Worm (Caenorhabditis elegans) whole organism, late embryonic: ENCODE measurements around the gene atl-1.

Experiments used
- C38D4.7 ChIP-seq: fragments of 200-800 bp; sonication (Bioruptor generic); optimal IDR thresholded peaks from 2 replicates; lab custom pipeline; 2018; ENCODE audit warnings: mild to moderate bottlenecking, missing genetic modification characterization, moderate library complexity, missing compliant biosample characterization
- F13H6.1 ChIP-seq: sonication (generic microtip); optimal IDR thresholded peaks from 2 replicates; lab custom pipeline; 2016; ENCODE audit warnings: missing genetic modification characterization, missing compliant biosample characterization
- K02D7.2 ChIP-seq: sonication (generic microtip); optimal IDR thresholded peaks from 2 replicates; lab custom pipeline; 2017; ENCODE audit warnings: mild to moderate bottlenecking, missing genetic modification characterization, missing compliant biosample characterization
- T23F11.4 ChIP-seq: fragments of 200-800 bp; sonication (Bioruptor generic); optimal IDR thresholded peaks from 2 replicates; lab custom pipeline; 2018; ENCODE audit warnings: mild to moderate bottlenecking, missing genetic modification characterization, missing compliant biosample characterization
- ama-1 ChIP-seq: fragments of 150-350 bp; optimal IDR thresholded peaks from 2 replicates; lab custom pipeline; 2014
- ceh-14 ChIP-seq: sonication (generic microtip); optimal IDR thresholded peaks from 2 replicates; lab custom pipeline; 2016; ENCODE audit warnings: missing genotype, missing genetic modification characterization, missing compliant biosample characterization
- ceh-18 ChIP-seq: sonication (generic microtip); optimal IDR thresholded peaks from 2 replicates; lab custom pipeline; 2016; ENCODE audit warnings: missing genetic modification characterization, missing compliant biosample characterization
- ceh-24 ChIP-seq: sonication (generic microtip); optimal IDR thresholded peaks from 2 replicates; lab custom pipeline; 2016; ENCODE audit warnings: mild to moderate bottlenecking, missing genetic modification characterization, missing compliant biosample characterization
- ceh-34 ChIP-seq: sonication (generic microtip); optimal IDR thresholded peaks from 2 replicates; lab custom pipeline; 2016; ENCODE audit warnings: mild to moderate bottlenecking, missing genetic modification characterization, missing compliant biosample characterization
- ceh-48 ChIP-seq: sonication (generic microtip); optimal IDR thresholded peaks from 2 replicates; lab custom pipeline; 2016; ENCODE audit warnings: missing genetic modification characterization, inconsistent platforms, missing compliant biosample characterization
- ceh-9 ChIP-seq: sonication (generic microtip); optimal IDR thresholded peaks from 2 replicates; lab custom pipeline; 2016; ENCODE audit warnings: mild to moderate bottlenecking, missing genetic modification characterization, inconsistent platforms, missing compliant biosample characterization
- che-1 ChIP-seq: sonication (generic microtip); optimal IDR thresholded peaks from 2 replicates; lab custom pipeline; 2016; ENCODE audit warnings: mild to moderate bottlenecking, missing genetic modification characterization, missing compliant biosample characterization
- dmd-4 ChIP-seq: sonication (generic microtip); optimal IDR thresholded peaks from 2 replicates; lab custom pipeline; 2016; ENCODE audit warnings: borderline replicate concordance, missing genetic modification characterization, missing compliant biosample characterization
- dve-1 ChIP-seq: sonication (generic microtip); optimal IDR thresholded peaks from 2 replicates; lab custom pipeline; 2017; ENCODE audit warnings: antibody characterized with exemption, mild to moderate bottlenecking, missing genetic modification characterization, missing compliant biosample characterization
- elt-2 ChIP-seq: sonication (generic microtip); optimal IDR thresholded peaks from 2 replicates; lab custom pipeline; 2016; ENCODE audit warnings: missing genetic modification reagents, missing genetic modification characterization, missing compliant biosample characterization
- ets-4 ChIP-seq: sonication (generic microtip); optimal IDR thresholded peaks from 2 replicates; lab custom pipeline; 2016; ENCODE audit warnings: missing genetic modification characterization, missing compliant biosample characterization
- eyg-1 ChIP-seq: sonication (generic microtip); optimal IDR thresholded peaks from 2 replicates; lab custom pipeline; 2016; ENCODE audit warnings: missing genotype, missing genetic modification characterization, missing compliant biosample characterization
- hlh-15 ChIP-seq: sonication (generic microtip); optimal IDR thresholded peaks from 2 replicates; lab custom pipeline; 2016; ENCODE audit warnings: missing genetic modification characterization, missing compliant biosample characterization
- hlh-30 ChIP-seq: sonication (generic microtip); optimal IDR thresholded peaks from 2 replicates; lab custom pipeline; 2017; ENCODE audit warnings: antibody characterized with exemption, missing genetic modification characterization, missing compliant biosample characterization; ENCODE audit not compliant: insufficient read depth
- hlh-6 ChIP-seq: sonication (generic microtip); optimal IDR thresholded peaks from 2 replicates; lab custom pipeline; 2016; ENCODE audit warnings: missing genotype, missing genetic modification characterization, missing compliant biosample characterization
- lin-11 ChIP-seq: fragments of 200-800 bp; sonication (Bioruptor generic); optimal IDR thresholded peaks from 2 replicates; lab custom pipeline; 2018; ENCODE audit warnings: mild to moderate bottlenecking, missing genetic modification characterization, missing compliant biosample characterization
- madf-2 ChIP-seq: sonication (generic microtip); optimal IDR thresholded peaks from 2 replicates; lab custom pipeline; 2017; ENCODE audit warnings: missing genetic modification characterization, missing compliant biosample characterization
- mec-3 ChIP-seq: sonication (generic microtip); optimal IDR thresholded peaks from 2 replicates; lab custom pipeline; 2016; ENCODE audit warnings: borderline replicate concordance, missing genetic modification characterization, missing compliant biosample characterization
- nhr-11 ChIP-seq: fragments of 150-350 bp; optimal IDR thresholded peaks from 2 replicates; lab custom pipeline; 2014; ENCODE audit warnings: missing biosample characterization, missing genetic modification characterization
- nhr-232 ChIP-seq: sonication (generic microtip); optimal IDR thresholded peaks from 2 replicates; lab custom pipeline; 2016; ENCODE audit warnings: missing genetic modification characterization, missing compliant biosample characterization
- pag-3 ChIP-seq: sonication (generic microtip); optimal IDR thresholded peaks from 2 replicates; lab custom pipeline; 2016; ENCODE audit warnings: missing compliant biosample characterization, missing genetic modification characterization, borderline replicate concordance
- pat-9 ChIP-seq: fragments of 200-800 bp; sonication (Bioruptor generic); optimal IDR thresholded peaks from 2 replicates; lab custom pipeline; 2018; ENCODE audit warnings: mild to moderate bottlenecking, missing genetic modification characterization, moderate library complexity, missing compliant biosample characterization
- pax-1 ChIP-seq: fragments of 150-350 bp; optimal IDR thresholded peaks from 2 replicates; lab custom pipeline; 2014; ENCODE audit warnings: missing biosample characterization, missing genetic modification characterization
- pqm-1 ChIP-seq: sonication (generic microtip); optimal IDR thresholded peaks from 2 replicates; lab custom pipeline; 2016; ENCODE audit warnings: missing genetic modification characterization, missing compliant biosample characterization
- sdc-2 ChIP-seq: sonication (generic microtip); optimal IDR thresholded peaks from 2 replicates; lab custom pipeline; 2016; ENCODE audit warnings: missing genotype, missing genetic modification characterization, missing compliant biosample characterization
- sox-2 ChIP-seq: fragments of 200-800 bp; sonication (Bioruptor generic); IDR thresholded peaks from 2 replicates; pipeline ENCODE4 v1.3.6; 2022; ENCODE audit warnings: missing genetic modification reagents, missing genetic modification characterization, missing compliant biosample characterization
- syd-9 ChIP-seq: sonication (generic microtip); optimal IDR thresholded peaks from 2 replicates; lab custom pipeline; 2016; ENCODE audit warnings: mild to moderate bottlenecking, missing genetic modification characterization, moderate library complexity, missing compliant biosample characterization
- tbx-7 ChIP-seq: sonication (generic microtip); optimal IDR thresholded peaks from 2 replicates; lab custom pipeline; 2016; ENCODE audit warnings: missing genotype, missing genetic modification characterization, missing compliant biosample characterization
- ttx-3 ChIP-seq: sonication (generic microtip); optimal IDR thresholded peaks from 2 replicates; lab custom pipeline; 2016; ENCODE audit warnings: missing genetic modification reagents, missing genetic modification characterization, missing compliant biosample characterization

atl-1 gene

ce11 chrV:9633313-9633712 lies 12.1 kb downstream of the atl-1 start, which contains the start of gene col-147:
TSS of gene col-147 (minus strand) at chrV:9633338.
- TF ChIP-seq hlh-30 (tag; lab: Kevin White, UChicago) (no peak), mec-3 (tag; lab: Kevin White, UChicago) (no peak), tbx-7 (no peak), ceh-48 (tag; lab: Kevin White, UChicago) (no peak), eyg-1 (no peak), dmd-4 (tag; lab: Kevin White, UChicago) (no peak), che-1 (tag; lab: Kevin White, UChicago) (no peak), dve-1 (tag; lab: Kevin White, UChicago) (no peak), pqm-1 (tag; lab: Kevin White, UChicago) (no peak), pag-3 (no peak), ceh-14 (no peak), ceh-34 (tag; lab: Kevin White, UChicago) (no peak), nhr-232 (tag; lab: Kevin White, UChicago) (no peak)

DNA sequence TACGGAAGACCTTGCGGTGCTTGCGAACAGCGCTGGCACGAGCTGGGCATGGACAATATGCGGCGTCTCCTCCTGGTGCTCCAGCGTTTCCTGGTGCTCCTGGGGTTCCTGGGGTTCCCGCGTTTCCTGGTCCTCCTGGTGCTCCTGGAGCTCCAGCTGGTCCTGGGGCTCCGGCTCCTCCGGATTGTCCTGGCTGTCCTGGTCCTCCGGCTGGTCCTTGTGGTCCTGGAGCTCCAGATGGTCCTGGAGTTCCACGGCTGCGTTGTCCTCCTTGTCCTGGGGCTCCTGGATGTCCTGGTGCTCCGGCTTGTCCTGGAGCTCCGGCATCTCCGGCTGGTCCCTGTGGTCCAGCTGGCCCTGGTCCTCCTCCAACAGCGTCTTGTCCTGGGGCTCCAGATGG lies 13.0 kb downstream of the atl-1 start:
- no peak for TF ChIP-seq pat-9
- TF ChIP-seq ceh-34 (tag; lab: Kevin White, UChicago), result no peak
- TF ChIP-seq ceh-18, result no peak
- no peak for TF ChIP-seq nhr-232 (tag; lab: Kevin White, UChicago)
- no peak for TF ChIP-seq che-1 (tag; lab: Kevin White, UChicago)
- no peak for TF ChIP-seq syd-9 (tag; lab: Kevin White, UChicago)
- no peak for TF ChIP-seq ceh-9 (tag; lab: Kevin White, UChicago)
- no peak for TF ChIP-seq ceh-14
- TF ChIP-seq mec-3 (tag; lab: Kevin White, UChicago), result no peak
- no peak for TF ChIP-seq ceh-24 (tag; lab: Kevin White, UChicago)
- no peak for TF ChIP-seq eyg-1
- no peak for TF ChIP-seq ttx-3
- no peak for TF ChIP-seq T23F11.4
- no peak for TF ChIP-seq K02D7.2
- no peak for TF ChIP-seq lin-11 (tag; lab: Kevin White, UChicago)

DNA sequence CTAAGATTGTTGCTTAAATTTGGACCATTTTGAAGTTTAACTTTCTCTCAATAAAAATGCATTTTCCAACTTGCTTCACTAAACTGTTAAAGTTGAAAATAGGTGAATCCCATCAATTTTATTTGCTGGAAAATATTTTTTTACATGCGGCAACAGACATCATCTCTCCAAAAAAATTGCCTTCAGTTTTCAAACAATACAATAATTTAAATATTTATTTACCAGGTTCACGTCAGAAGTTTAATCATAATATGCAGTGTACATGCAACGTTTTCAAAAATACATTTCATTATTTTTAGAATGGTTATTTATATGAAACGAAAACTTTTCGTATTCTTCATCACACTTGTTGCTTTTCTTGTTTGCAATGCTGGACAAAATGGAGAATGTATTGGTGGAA lies 14.5 kb downstream of the atl-1 start, which contains the start of gene T06E4.5:
TSS of gene T06E4.5 (plus strand) at position 301 of the 400 bp plus-strand sequence.
- TF ChIP-seq sdc-2 (tag; lab: Kevin White, UChicago) (no peak), T23F11.4 (no peak), hlh-15 (tag; lab: Kevin White, UChicago) (no peak), madf-2 (tag; lab: Kevin White, UChicago) (no peak), che-1 (tag; lab: Kevin White, UChicago) (no peak), nhr-11 (tag; lab: Kevin White, UChicago) (no peak), pax-1 (tag; lab: Kevin White, UChicago) (no peak)

DNA sequence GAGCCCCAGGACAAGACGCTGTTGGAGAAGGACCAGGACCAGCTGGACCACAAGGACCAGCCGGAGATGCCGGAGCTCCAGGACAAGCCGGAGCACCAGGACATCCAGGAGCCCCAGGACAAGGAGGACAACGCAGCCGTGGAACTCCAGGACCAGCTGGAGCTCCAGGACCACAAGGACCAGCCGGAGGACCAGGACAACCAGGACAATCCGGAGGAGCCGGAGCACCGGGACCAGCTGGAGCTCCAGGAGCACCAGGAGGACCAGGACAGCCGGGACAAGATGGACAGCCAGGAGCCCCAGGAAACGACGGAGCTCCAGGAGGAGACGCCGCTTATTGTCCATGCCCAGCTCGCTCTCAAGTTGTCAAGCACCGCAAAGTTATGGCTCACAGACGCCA lies 14.9 kb downstream of the atl-1 start:
- no peak for TF ChIP-seq C38D4.7 (GFP tag; lab: Kevin White, UChicago)
- TF ChIP-seq ets-4, result no peak
- no peak for TF ChIP-seq dve-1 (tag; lab: Kevin White, UChicago)
- TF ChIP-seq, all 69 proteins: peak for 0

DNA sequence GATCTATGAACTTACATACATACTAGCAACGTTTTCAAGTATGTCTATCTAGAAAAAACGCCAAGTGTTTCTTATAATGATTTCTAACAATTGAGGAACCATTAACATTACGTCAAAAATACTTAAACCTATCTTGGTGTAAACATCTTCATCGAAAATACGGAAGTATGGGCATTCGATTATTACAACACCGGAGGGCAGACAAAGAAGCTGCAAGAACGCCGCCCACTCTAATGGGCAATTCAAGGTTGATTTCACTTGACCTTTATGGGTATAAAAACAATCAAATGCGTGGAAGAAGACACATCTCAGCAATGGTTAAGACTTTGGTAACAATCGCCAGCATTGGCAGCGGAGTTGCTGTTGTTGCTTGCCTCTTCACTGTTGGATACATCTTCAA lies 15.8 kb downstream of the atl-1 start, which contains the start of gene col-146:
TSS of gene col-146 (plus strand) at position 301 of the 400 bp plus-strand sequence.
- TF ChIP-seq hlh-6 (tag; lab: Kevin White, UChicago) (no peak), ama-1 (lab: Kevin White, UChicago) (no peak), F13H6.1 (tag; lab: Kevin White, UChicago) (no peak), pat-9 (no peak), elt-2 (tag; lab: Kevin White, UChicago) (no peak), sox-2 (GFP tag; lab: Robert Waterston, UW) (no peak), ceh-9 (tag; lab: Kevin White, UChicago) (no peak)
